Fruit fly (Drosophila melanogaster) whole organism, prepupa: ENCODE data around the gene slp2.

Experiments used
- Blimp-1 ChIP-seq: fragments of 200-800 bp; sonication (Bioruptor generic); optimal IDR thresholded peaks from 3 replicates; lab custom pipeline; 2017; ENCODE audit warnings: missing biosample characterization, missing genetic modification characterization, mild to moderate bottlenecking, moderate library complexity, missing genetic modification reagents
- CG10631 ChIP-seq: fragments of 200-800 bp; sonication (Bioruptor generic); optimal IDR thresholded peaks from 2 replicates; lab custom pipeline; 2016; ENCODE audit warnings: missing biosample characterization, missing genetic modification characterization
- CG11902 ChIP-seq: fragments of 200-800 bp; sonication (Bioruptor generic); optimal IDR thresholded peaks from 3 replicates; lab custom pipeline; 2016; ENCODE audit warnings: missing biosample characterization, missing genetic modification characterization
- CG15336 ChIP-seq: fragments of 200-800 bp; sonication (Bioruptor generic); IDR thresholded peaks from 2 replicates; pipeline ENCODE4 v1.3.6; 2022; ENCODE audit warnings: missing biosample characterization, missing genetic modification characterization
- CG16779 ChIP-seq: fragments of 200-800 bp; sonication (Bioruptor generic); optimal IDR thresholded peaks from 3 replicates; lab custom pipeline; 2017; ENCODE audit warnings: missing biosample characterization, mild to moderate bottlenecking, missing genetic modification characterization
- CG3032 ChIP-seq: fragments of 200-800 bp; optimal IDR thresholded peaks from 2 replicates; lab custom pipeline; 2019; ENCODE audit warnings: missing biosample characterization, mild to moderate bottlenecking, missing genetic modification characterization, moderate library complexity
- CG31627 ChIP-seq: fragments of 200-800 bp; sonication (Bioruptor generic); optimal IDR thresholded peaks from 3 replicates; lab custom pipeline; 2016; ENCODE audit warnings: missing biosample characterization, missing genetic modification characterization
- CG32006 ChIP-seq: fragments of 200-800 bp; sonication (Bioruptor generic); optimal IDR thresholded peaks from 3 replicates; lab custom pipeline; 2017; ENCODE audit warnings: missing biosample characterization, mild to moderate bottlenecking, missing genetic modification characterization
- CG34406 ChIP-seq: fragments of 200-800 bp; sonication (Bioruptor generic); optimal IDR thresholded peaks from 3 replicates; lab custom pipeline; 2016; ENCODE audit warnings: missing biosample characterization, missing genetic modification characterization
- CG3919 ChIP-seq: fragments of 200-800 bp; sonication (Bioruptor generic); optimal IDR thresholded peaks from 3 replicates; lab custom pipeline; 2016; ENCODE audit warnings: missing biosample characterization, missing genetic modification characterization
- CG4318 ChIP-seq: fragments of 200-800 bp; sonication (Bioruptor generic); optimal IDR thresholded peaks from 3 replicates; lab custom pipeline; 2017; ENCODE audit warnings: missing biosample characterization, mild to moderate bottlenecking, missing genetic modification characterization
- CG6163 ChIP-seq: fragments of 200-800 bp; sonication (Bioruptor generic); IDR thresholded peaks from 3 replicates; pipeline ENCODE4 v1.3.6; 2022; ENCODE audit warnings: missing biosample characterization, missing genetic modification characterization
- CG6276 ChIP-seq: fragments of 200-800 bp; sonication (Bioruptor generic); optimal IDR thresholded peaks from 2 replicates; lab custom pipeline; 2017; ENCODE audit warnings: missing biosample characterization, mild to moderate bottlenecking, missing genetic modification characterization
- CG6808 ChIP-seq: fragments of 200-800 bp; sonication (Bioruptor generic); optimal IDR thresholded peaks from 3 replicates; lab custom pipeline; 2017; ENCODE audit warnings: missing biosample characterization, missing genetic modification characterization, mild to moderate bottlenecking, moderate library complexity, missing genetic modification reagents
- CG6854 ChIP-seq: fragments of 200-800 bp; sonication (Bioruptor generic); optimal IDR thresholded peaks from 2 replicates; lab custom pipeline; 2017; ENCODE audit warnings: missing biosample characterization, mild to moderate bottlenecking, missing genetic modification characterization
- CG7368 ChIP-seq: fragments of 200-800 bp; sonication (Bioruptor generic); optimal IDR thresholded peaks from 3 replicates; lab custom pipeline; 2016; ENCODE audit warnings: missing biosample characterization, missing genetic modification characterization
- CG8119 ChIP-seq: fragments of 200-800 bp; sonication (Bioruptor generic); IDR thresholded peaks from 3 replicates; pipeline ENCODE4 v1.3.6; 2022; ENCODE audit warnings: missing biosample characterization, missing genetic modification characterization
- CG8632 ChIP-seq: fragments of 200-800 bp; sonication (Bioruptor generic); optimal IDR thresholded peaks from 3 replicates; lab custom pipeline; 2016; ENCODE audit warnings: missing biosample characterization, missing genetic modification characterization
- Eip75B ChIP-seq: fragments of 200-800 bp; sonication (Bioruptor generic); optimal IDR thresholded peaks from 3 replicates; lab custom pipeline; 2016; ENCODE audit warnings: missing biosample characterization, missing genetic modification characterization
- Eip78C ChIP-seq: fragments of 200-800 bp; sonication (Bioruptor generic); peaks from one replicate; lab custom pipeline; 2016; ENCODE audit warnings: missing biosample characterization, missing genetic modification characterization
- Eip93F ChIP-seq: fragments of 200-800 bp; sonication (Bioruptor generic); optimal IDR thresholded peaks from 2 replicates; lab custom pipeline; 2016; ENCODE audit warnings: missing biosample characterization, mild to moderate bottlenecking, missing genetic modification characterization
- Ets96B ChIP-seq: fragments of 200-800 bp; optimal IDR thresholded peaks from 2 replicates; lab custom pipeline; 2019; ENCODE audit warnings: missing biosample characterization, mild to moderate bottlenecking, missing genetic modification characterization, moderate library complexity
- Gug ChIP-seq: fragments of 200-800 bp; sonication (Bioruptor generic); IDR thresholded peaks from 2 replicates; pipeline ENCODE4 v1.3.6; 2022; ENCODE audit warnings: missing biosample characterization, missing genetic modification characterization
- Met ChIP-seq: fragments of 200-800 bp; sonication (Bioruptor generic); optimal IDR thresholded peaks from 3 replicates; lab custom pipeline; 2016; ENCODE audit warnings: missing biosample characterization, missing genetic modification characterization
- OdsH ChIP-seq: fragments of 200-800 bp; sonication (Bioruptor generic); optimal IDR thresholded peaks from 3 replicates; lab custom pipeline; 2016; ENCODE audit warnings: missing biosample characterization, missing genetic modification characterization
- Smox ChIP-seq: fragments of 200-800 bp; sonication (Bioruptor generic); optimal IDR thresholded peaks from 3 replicates; lab custom pipeline; 2016; ENCODE audit warnings: missing biosample characterization, missing genetic modification characterization
- Sox14 ChIP-seq: fragments of 200-800 bp; sonication (Bioruptor generic); optimal IDR thresholded peaks from 3 replicates; lab custom pipeline; 2016; ENCODE audit warnings: missing biosample characterization, missing genetic modification characterization
- Sox15 ChIP-seq: fragments of 200-800 bp; sonication (Bioruptor generic); optimal IDR thresholded peaks from 3 replicates; lab custom pipeline; 2016; ENCODE audit warnings: missing biosample characterization, missing genetic modification characterization
- achi ChIP-seq: fragments of 200-800 bp; sonication (Bioruptor generic); optimal IDR thresholded peaks from 3 replicates; lab custom pipeline; 2016; ENCODE audit warnings: missing biosample characterization, missing genetic modification characterization
- acj6 ChIP-seq: fragments of 200-800 bp; sonication (Bioruptor generic); optimal IDR thresholded peaks from 3 replicates; lab custom pipeline; 2016; ENCODE audit warnings: missing biosample characterization, missing genetic modification characterization
- dsx ChIP-seq: fragments of 200-800 bp; optimal IDR thresholded peaks from 3 replicates; lab custom pipeline; 2019; ENCODE audit warnings: missing biosample characterization, mild to moderate bottlenecking, missing genetic modification characterization, moderate library complexity; ENCODE audit not compliant: poor library complexity, severe bottlenecking
- eg ChIP-seq: fragments of 200-800 bp; sonication (Bioruptor generic); IDR thresholded peaks from 3 replicates; pipeline ENCODE4 v1.3.6; 2022; ENCODE audit warnings: missing biosample characterization, missing genetic modification characterization
- fd59A ChIP-seq: fragments of 200-800 bp; sonication (Bioruptor generic); optimal IDR thresholded peaks from 2 replicates; lab custom pipeline; 2017; ENCODE audit warnings: missing biosample characterization, mild to moderate bottlenecking, missing genetic modification characterization, missing genetic modification reagents
- fkh ChIP-seq: fragments of 200-800 bp; sonication (Bioruptor generic); optimal IDR thresholded peaks from 3 replicates; lab custom pipeline; 2017; ENCODE audit warnings: missing biosample characterization, mild to moderate bottlenecking, missing genetic modification characterization, moderate library complexity
- net ChIP-seq: fragments of 200-800 bp; sonication (Bioruptor generic); optimal IDR thresholded peaks from 3 replicates; lab custom pipeline; 2016; ENCODE audit warnings: missing biosample characterization, missing genetic modification characterization
- salr ChIP-seq, 2 experiments: fragments of 200-800 bp; sonication (Bioruptor generic); optimal IDR thresholded peaks; 3 replicates each; lab custom pipeline; 2016 to 2018; ENCODE audit warnings: missing biosample characterization in 2 of 2, missing genetic modification characterization in 2 of 2, mild to moderate bottlenecking in 1 of 2
- spab ChIP-seq: fragments of 200-800 bp; sonication (Bioruptor generic); optimal IDR thresholded peaks from 2 replicates; lab custom pipeline; 2017; ENCODE audit warnings: missing biosample characterization, mild to moderate bottlenecking, missing genetic modification characterization, missing genetic modification reagents
- ss ChIP-seq, 2 experiments: fragments of 200-800 bp; sonication (Bioruptor generic); optimal IDR thresholded peaks; 2 replicates in 1 of 2; 3 replicates in 1 of 2; lab custom pipeline; 2017 to 2018; ENCODE audit warnings: mild to moderate bottlenecking in 2 of 2, missing biosample characterization in 2 of 2, missing genetic modification characterization in 2 of 2, moderate library complexity in 1 of 2
- svp ChIP-seq: fragments of 200-800 bp; sonication (Bioruptor generic); peaks from one replicate; lab custom pipeline; 2016; ENCODE audit warnings: missing biosample characterization, missing genetic modification characterization
- topi ChIP-seq: fragments of 200-800 bp; sonication (Bioruptor generic); optimal IDR thresholded peaks from 3 replicates; lab custom pipeline; 2016; ENCODE audit warnings: missing biosample characterization, missing genetic modification characterization

Gene slp2

DNA sequence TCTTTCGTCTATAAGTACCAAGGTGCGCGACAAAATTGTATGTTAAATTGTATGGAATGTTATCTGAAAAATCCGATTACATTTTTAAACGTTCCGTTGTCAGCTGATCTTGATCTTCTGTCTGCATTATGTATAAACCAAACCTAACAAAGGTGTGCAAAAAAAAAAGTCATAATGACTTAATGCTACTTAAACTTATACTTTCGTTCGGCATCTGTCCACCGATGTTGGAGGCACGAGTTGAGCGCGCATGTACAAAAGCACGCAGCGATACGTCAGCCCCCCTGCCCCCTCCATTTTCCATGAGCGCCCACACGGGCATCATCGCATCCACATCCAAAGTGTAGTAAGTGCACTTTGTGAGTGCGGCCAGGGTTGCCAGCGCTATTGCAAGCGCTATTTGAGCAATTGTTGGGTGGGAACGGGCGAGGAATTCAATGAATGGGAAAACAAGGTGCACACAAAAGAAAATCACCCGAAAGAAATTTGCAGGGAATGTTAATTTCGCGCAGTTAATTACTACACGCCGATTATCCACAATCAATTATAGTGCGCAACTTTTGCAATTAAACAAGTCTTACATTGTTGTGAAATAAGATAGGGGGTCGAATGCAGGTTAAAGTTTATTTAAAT is 31.9 kb upstream of the slp2 start (continued):
- TF ChIP-seq Sox14 (peak; percentile 99), CG7368 (GFP tag; lab: Kevin White, UChicago) (peak; percentile 98), net (GFP tag; lab: Kevin White, UChicago) (peak; percentile 99), CG6854 (GFP tag; lab: Kevin White, UChicago) (peak; percentile 80), Met (GFP tag; lab: Kevin White, UChicago) (peak; percentile 91), svp (GFP tag; lab: Kevin White, UChicago) (peak; percentile 94), ss (GFP tag; optimal IDR thresholded peaks at IDR 0.05; lab: Kevin White, UChicago) (peak; percentile 99), salr (GFP tag; optimal IDR thresholded peaks at IDR 0.05; lab: Kevin White, UChicago) (peak; percentile 96 to 99), CG4318 (GFP tag; lab: Kevin White, UChicago) (peak; percentile 99), Eip93F (GFP tag; lab: Kevin White, UChicago) (peak; percentile 49), CG3919 (GFP tag; lab: Kevin White, UChicago) (peak; percentile 99), CG8119 (GFP tag; lab: Robert Waterston, UW) (peak; percentile 100), CG11902 (GFP tag; lab: Kevin White, UChicago) (peak; percentile 90)

DNA sequence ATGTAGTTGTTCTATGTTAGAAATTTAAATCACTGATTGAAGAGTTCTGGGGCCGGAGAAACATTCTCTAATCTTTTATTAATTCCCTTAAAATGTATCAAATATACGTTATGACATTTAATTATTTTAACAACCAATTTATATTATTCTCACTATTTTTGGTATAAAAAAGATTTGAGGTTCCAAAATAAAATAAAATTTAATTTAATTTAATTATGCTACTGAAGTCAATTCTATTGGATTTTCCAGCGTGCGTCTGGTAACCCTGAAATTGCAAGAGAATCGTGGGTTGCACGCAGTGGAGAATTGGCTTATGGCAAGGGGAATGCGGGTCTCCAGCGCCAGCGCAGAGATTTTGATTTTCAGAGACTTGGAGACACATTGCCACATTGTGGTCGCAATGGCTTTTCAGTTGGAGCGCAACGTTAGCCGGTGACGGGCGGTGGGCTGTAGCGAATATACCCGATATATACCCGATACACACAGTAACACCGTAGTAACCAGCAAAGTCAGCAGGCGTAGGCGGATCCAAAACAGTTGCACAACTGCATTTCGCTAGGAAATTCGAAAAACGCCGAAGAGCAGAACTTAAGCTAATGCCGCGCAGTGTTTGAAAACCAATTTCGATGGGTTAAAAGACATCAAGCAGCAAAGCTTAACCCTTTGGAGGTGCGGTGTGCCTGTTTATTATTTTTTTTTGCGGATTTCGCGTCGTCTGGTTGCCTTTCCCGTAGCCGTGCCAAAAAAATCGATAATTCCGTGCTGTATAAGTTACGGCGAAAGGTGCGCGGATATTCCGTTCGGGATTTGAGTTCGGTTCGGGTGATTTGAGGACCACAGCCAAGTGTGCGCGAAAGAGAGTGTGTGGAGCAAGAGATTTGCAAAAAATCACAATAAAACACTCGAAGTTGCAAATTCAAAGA is 31.1 kb upstream of the slp2 start:
- TF ChIP-seq topi (GFP tag; lab: Kevin White, UChicago), result peak; percentile 28
- TF ChIP-seq acj6 (GFP tag; lab: Kevin White, UChicago), result peak; percentile 40
- no peak for TF ChIP-seq Blimp-1
- TF ChIP-seq ss (GFP tag; optimal IDR thresholded peaks at IDR 0.05; lab: Kevin White, UChicago), result peak; percentile 21 to 25
- TF ChIP-seq fd59A (GFP tag; lab: Kevin White, UChicago), result peak; percentile 2
- TF ChIP-seq Sox15 (GFP tag; lab: Kevin White, UChicago), result no peak
- peak; percentile 17 for TF ChIP-seq CG34406 (GFP tag; lab: Kevin White, UChicago)
- TF ChIP-seq CG6808 (GFP tag; lab: Kevin White, UChicago), result peak; percentile 52
- peak; percentile 23 for TF ChIP-seq CG8632 (GFP tag; lab: Kevin White, UChicago)
- peak; percentile 32 for TF ChIP-seq CG3919 (GFP tag; lab: Kevin White, UChicago)
- no peak for TF ChIP-seq fkh (GFP tag; lab: Kevin White, UChicago)
- peak; percentile 36 for TF ChIP-seq OdsH (GFP tag; lab: Kevin White, UChicago)
- TF ChIP-seq achi (GFP tag; lab: Kevin White, UChicago), result peak; percentile 27
- TF ChIP-seq net (GFP tag; lab: Kevin White, UChicago), result peak; percentile 43
- TF ChIP-seq dsx (GFP tag; lab: Kevin White, UChicago), result peak; percentile 55
- peak; percentile 38 for TF ChIP-seq Ets96B (tag; lab: Kevin White, UChicago)
- peak; percentile 4 for TF ChIP-seq Met (GFP tag; lab: Kevin White, UChicago)
- TF ChIP-seq Eip78C, result peak; percentile 93
- no peak for TF ChIP-seq Smox (GFP tag; lab: Kevin White, UChicago)
- no peak for TF ChIP-seq Eip93F (GFP tag; lab: Kevin White, UChicago)
- TF ChIP-seq Eip75B (GFP tag; lab: Kevin White, UChicago), result no peak
- TF ChIP-seq CG32006, result peak; percentile 86
- no peak for TF ChIP-seq CG11902 (GFP tag; lab: Kevin White, UChicago)
- peak; percentile 19; the same call in 1 of the 2 replicates for TF ChIP-seq Gug (GFP tag; lab: Robert Waterston, UW)
- peak; percentile 68 for TF ChIP-seq CG4318 (GFP tag; lab: Kevin White, UChicago)
- peak; percentile 21 for TF ChIP-seq spab
- peak; percentile 67 for TF ChIP-seq CG6163 (GFP tag; lab: Robert Waterston, UW)
- peak; percentile 52; the same call in 1 of the 3 replicates for TF ChIP-seq CG8119 (GFP tag; lab: Robert Waterston, UW)
- TF ChIP-seq eg (GFP tag; lab: Robert Waterston, UW), result peak; percentile 77
- peak; percentile 45 for TF ChIP-seq CG3032 (tag; lab: Kevin White, UChicago)
- peak; percentile 16; the same call in 1 of the 2 replicates for TF ChIP-seq CG15336 (GFP tag; lab: Robert Waterston, UW)
- peak; percentile 41 for TF ChIP-seq CG10631
- TF ChIP-seq Sox14, result no peak
- TF ChIP-seq CG16779 (tag; lab: Kevin White, UChicago), result no peak
- no peak for TF ChIP-seq CG31627
- peak in 1 of 2 experiments; percentile 92 for TF ChIP-seq salr (GFP tag; optimal IDR thresholded peaks at IDR 0.05; lab: Kevin White, UChicago)
- TF ChIP-seq CG6276 (GFP tag; lab: Kevin White, UChicago), result peak; percentile 72
- TF ChIP-seq, all 60 proteins: peak for 27
